Worm (Caenorhabditis elegans): ENCODE measurements around the gene srd-11.

srd-11 gene

DNA sequence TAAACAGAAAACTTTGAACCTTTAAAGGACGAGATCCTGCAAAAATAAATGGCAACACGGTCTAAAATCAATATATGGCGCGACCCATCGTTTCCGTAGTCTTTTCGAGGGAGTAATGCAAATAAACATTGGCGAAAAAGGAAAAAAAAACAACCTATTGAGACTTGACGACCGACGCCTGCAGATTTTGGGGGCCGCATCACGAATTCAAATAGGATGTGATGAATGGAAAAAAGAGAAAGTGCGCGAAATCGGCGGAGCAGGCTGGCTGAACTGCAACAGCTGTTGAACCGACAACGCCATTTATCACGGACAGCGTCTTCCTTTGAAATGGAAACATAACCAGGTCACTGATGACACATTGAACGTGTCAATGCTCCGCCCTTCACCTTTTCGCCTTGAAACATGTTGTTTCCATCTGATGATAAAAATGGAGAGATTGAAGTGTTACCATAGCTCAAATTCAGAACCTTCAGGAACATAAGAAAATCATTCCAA lies 38.2 kb upstream of the srd-11 start:
- TF ChIP-seq flt-1 (GFP tag; IDR thresholded peaks at IDR 0.05) (no peak), ztf-23 (GFP tag; IDR thresholded peaks at IDR 0.05) (no peak), tab-1 (GFP tag; IDR thresholded peaks at IDR 0.05) (no peak), cog-1 (tag; optimal IDR thresholded peaks at IDR 0.05) (no peak), med-1 (GFP tag; optimal IDR thresholded peaks at IDR 0.05; ENCODE audit: insufficient read depth) (no peak), klf-2 (GFP tag; conservative IDR thresholded peaks at IDR 0.05) (no peak)

DNA sequence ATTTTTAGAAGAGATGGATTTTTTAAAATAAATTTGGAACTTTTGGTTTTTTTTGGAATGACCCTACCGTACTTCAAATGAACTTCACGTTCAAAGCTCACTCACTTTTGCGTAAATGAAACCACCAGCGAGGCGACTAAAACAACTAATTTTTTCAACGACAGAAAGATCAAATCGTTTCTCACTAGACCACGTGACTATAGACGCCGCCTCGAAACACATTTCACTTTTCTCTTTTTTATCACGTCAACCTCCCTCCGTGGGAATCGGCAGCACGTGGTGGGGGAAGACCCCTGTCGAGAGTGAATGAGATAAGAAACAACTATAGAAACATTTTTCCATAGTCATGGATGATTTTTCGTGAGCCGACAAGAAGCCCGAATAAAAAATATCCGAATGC lies 37.6 kb upstream of the srd-11 start:
- TF ChIP-seq med-1 (GFP tag; optimal IDR thresholded peaks at IDR 0.05; ENCODE audit: insufficient read depth) (no peak), ztf-29 (GFP tag; IDR thresholded peaks at IDR 0.05) (no peak), klf-2 (GFP tag; conservative IDR thresholded peaks at IDR 0.05) (no peak), ztf-23 (GFP tag; IDR thresholded peaks at IDR 0.05) (no peak), tab-1 (GFP tag; IDR thresholded peaks at IDR 0.05) (no peak), cog-1 (tag; optimal IDR thresholded peaks at IDR 0.05) (no peak), ref-1 (GFP tag; conservative IDR thresholded peaks at IDR 0.05) (no peak), flt-1 (GFP tag; IDR thresholded peaks at IDR 0.05) (no peak), T22C8.4 (GFP tag; IDR thresholded peaks at IDR 0.05) (no peak)

DNA sequence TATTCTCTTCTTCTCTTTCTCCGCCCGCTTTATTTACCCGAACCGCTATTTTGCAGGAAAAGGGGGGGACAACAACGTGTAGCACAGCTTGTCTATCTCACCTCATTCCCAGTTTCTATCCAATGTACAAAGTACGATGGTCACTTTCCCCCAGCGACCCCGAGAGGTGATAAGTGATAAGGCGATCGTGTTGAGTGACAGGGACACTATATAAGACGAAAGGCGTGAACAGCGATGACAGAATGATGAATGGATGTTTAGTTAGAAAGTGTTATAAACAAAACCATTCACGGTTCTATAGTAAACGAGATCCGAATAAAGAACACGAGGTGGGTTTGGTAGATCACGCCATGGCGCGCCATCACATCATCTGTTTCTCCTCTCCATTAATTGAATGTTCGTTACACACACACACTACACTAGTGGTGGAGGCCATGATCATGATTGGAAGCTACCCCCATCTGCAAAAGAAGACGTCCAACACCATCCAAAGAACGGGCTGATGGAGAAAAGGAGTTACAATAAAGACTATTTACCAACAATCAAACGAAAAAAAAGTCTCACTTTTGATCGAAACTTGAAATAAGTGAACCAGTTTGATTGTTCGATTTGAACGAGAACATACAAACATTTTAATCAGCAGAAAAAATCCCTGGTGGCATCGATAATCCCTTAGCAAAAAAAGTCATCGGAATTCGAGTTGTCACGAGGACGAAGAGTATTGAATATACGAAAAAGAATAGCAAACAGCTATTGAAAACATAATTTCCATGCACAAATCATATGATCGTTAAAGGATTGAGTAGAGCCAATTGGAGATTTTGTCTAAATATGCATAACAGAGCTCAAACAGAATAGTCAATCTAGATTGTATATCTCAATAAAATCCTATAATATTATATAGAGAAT lies 36.9 kb upstream of the srd-11 start:
- TF ChIP-seq ref-1 (GFP tag; conservative IDR thresholded peaks at IDR 0.05) (no peak), med-1 (GFP tag; optimal IDR thresholded peaks at IDR 0.05; ENCODE audit: insufficient read depth) (no peak), T22C8.4 (GFP tag; IDR thresholded peaks at IDR 0.05) (no peak), ztf-23 (GFP tag; IDR thresholded peaks at IDR 0.05) (no peak), klf-2 (GFP tag; conservative IDR thresholded peaks at IDR 0.05) (no peak), flt-1 (GFP tag; IDR thresholded peaks at IDR 0.05) (no peak), ztf-29 (GFP tag; IDR thresholded peaks at IDR 0.05) (no peak), tab-1 (GFP tag; IDR thresholded peaks at IDR 0.05) (no peak), cog-1 (tag; optimal IDR thresholded peaks at IDR 0.05) (no peak)

DNA sequence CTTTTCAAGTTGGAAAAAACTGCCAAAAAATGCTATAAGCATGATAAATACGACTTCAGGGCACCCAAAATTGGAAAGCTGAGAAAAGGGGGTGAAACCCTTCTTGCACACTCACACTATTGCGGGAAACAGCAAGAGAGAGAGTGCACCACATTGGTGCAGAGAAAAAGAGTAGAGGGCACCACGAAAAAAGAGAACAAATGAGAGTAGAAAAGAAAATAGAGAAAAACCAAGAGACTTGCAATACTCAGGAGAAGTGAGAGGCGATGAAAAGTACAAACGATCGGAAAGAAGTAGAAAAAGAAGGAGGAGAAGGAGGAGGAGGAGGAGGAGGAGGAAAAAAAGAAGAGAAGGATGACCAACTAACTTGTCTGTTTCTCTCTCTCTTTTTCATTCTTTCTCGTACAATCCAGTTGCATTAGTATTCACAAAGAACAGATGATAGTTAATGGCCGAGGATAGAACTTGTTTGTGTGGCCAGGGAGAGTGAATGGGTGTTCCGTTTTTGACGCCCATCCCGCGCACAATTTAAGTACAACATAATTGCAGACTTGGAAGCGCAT lies 35.6 kb upstream of the srd-11 start:
- TF ChIP-seq tab-1 (GFP tag; IDR thresholded peaks at IDR 0.05) (no peak), ztf-23 (GFP tag; IDR thresholded peaks at IDR 0.05) (no peak), med-1 (GFP tag; optimal IDR thresholded peaks at IDR 0.05; ENCODE audit: insufficient read depth) (no peak), cog-1 (tag; optimal IDR thresholded peaks at IDR 0.05) (peak; percentile 69), klf-2 (GFP tag; conservative IDR thresholded peaks at IDR 0.05) (no peak)

DNA sequence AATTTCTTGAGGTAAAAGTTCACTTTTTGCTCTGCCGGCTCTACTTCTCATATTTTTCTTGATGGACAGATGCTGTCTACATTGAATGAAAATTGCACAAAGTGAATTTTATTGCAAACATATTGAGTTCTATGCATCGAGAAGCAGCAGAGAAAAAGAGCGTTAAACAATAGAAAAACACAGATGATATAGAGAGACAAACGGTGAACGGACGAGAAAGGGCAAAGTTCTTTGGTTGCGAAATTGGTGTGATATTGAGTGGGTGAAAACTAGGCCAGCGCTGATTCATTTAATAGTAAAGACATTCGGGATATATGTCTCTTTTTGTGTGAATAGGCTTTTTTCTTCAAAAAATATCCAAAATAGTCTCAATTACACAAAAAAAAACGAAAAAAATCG lies 34.7 kb upstream of the srd-11 start:
- TF ChIP-seq ztf-29 (GFP tag; IDR thresholded peaks at IDR 0.05) (no peak), med-1 (GFP tag; optimal IDR thresholded peaks at IDR 0.05; ENCODE audit: insufficient read depth) (no peak)

DNA sequence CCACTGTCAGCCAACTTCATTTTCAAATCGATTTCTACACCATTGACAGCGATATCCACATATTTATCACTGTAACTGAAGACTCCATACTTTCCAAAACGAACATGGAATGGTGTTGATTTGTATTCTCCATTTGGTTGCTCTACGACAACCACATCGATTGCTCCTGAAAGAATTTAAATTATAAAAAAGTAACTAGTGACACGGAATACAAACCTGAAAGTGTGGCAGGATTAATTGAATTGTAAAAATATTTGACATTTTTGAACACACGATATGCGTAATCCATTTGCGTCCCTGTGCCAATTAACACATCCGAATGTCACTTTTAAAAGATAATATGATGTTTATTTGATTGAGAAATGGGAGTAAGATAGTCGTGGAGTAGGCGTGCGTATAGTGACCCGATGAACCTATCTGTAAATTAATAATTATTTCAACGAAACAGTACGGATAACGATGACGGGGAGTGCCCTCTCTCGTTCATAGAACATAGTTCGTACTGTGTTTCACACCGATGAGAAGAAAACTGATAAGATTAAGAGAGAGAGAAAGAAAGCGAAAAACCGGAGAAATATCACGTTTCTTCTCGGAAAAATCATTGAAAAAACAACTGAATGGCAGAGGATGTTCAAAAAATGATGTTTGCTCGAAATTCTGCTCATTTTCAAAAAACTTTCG lies 34.2 kb upstream of the srd-11 start, which contains the start of gene lpin-1:
TSS of gene lpin-1 (minus strand) at position 417 of the 681 bp plus-strand sequence.
- no peak for TF ChIP-seq flt-1 (GFP tag; IDR thresholded peaks at IDR 0.05)
- TF ChIP-seq ztf-29 (GFP tag; IDR thresholded peaks at IDR 0.05): no peak
- TF ChIP-seq ref-1 (GFP tag; conservative IDR thresholded peaks at IDR 0.05): no peak

ce11 chrV:13652322-13652721 lies 32.7 kb upstream of the srd-11 start:
- TF ChIP-seq ref-1 (GFP tag; conservative IDR thresholded peaks at IDR 0.05) (no peak), ztf-29 (GFP tag; IDR thresholded peaks at IDR 0.05) (no peak), klf-2 (GFP tag; conservative IDR thresholded peaks at IDR 0.05) (no peak), flt-1 (GFP tag; IDR thresholded peaks at IDR 0.05) (no peak), cog-1 (tag; optimal IDR thresholded peaks at IDR 0.05) (no peak), T22C8.4 (GFP tag; IDR thresholded peaks at IDR 0.05) (no peak), med-1 (GFP tag; optimal IDR thresholded peaks at IDR 0.05; ENCODE audit: insufficient read depth) (no peak), tab-1 (GFP tag; IDR thresholded peaks at IDR 0.05) (no peak), ztf-23 (GFP tag; IDR thresholded peaks at IDR 0.05) (no peak)

ce11 chrV:13650800-13651199 lies 31.1 kb upstream of the srd-11 start:
- TF ChIP-seq ztf-29 (GFP tag; IDR thresholded peaks at IDR 0.05) (no peak), med-1 (GFP tag; optimal IDR thresholded peaks at IDR 0.05; ENCODE audit: insufficient read depth) (no peak), T22C8.4 (GFP tag; IDR thresholded peaks at IDR 0.05) (no peak), klf-2 (GFP tag; conservative IDR thresholded peaks at IDR 0.05) (no peak), tab-1 (GFP tag; IDR thresholded peaks at IDR 0.05) (no peak), ztf-23 (GFP tag; IDR thresholded peaks at IDR 0.05) (no peak), cog-1 (tag; optimal IDR thresholded peaks at IDR 0.05) (no peak), ref-1 (GFP tag; conservative IDR thresholded peaks at IDR 0.05) (no peak), flt-1 (GFP tag; IDR thresholded peaks at IDR 0.05) (no peak)

DNA sequence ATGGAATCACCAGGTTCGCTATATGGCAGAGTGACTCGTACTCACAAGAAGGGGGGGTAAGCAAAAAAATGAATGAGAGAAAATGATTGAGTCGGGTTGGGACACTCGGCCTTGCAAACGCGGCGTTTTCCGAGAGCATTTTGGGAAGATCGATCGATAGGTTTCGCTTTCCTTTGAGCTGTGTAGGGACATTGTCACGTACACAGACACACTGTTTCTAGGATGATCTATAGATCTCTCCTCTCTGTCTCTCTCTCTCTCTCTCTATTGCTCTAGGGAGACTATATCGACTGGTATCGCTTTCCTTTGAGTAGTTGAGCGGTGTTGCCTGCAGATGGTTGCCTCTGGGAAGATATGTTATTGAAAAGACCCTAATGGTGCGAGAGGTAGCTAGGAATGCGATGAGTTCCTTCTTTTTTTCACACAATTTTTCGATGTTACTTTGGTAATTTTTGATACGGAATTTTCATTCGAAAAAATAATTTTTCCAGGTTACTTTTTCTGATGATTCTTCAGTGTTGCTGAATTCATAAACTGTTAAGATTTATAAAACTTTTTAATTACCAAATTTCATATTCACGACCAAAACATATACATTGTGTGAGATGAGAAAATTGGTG lies 30.2 kb upstream of the srd-11 start, which contains the start of gene H37A05.4:
TSS of gene H37A05.4 (minus strand) at position 51 of the 620 bp plus-strand sequence.
- TF ChIP-seq ztf-29 (GFP tag; IDR thresholded peaks at IDR 0.05): no peak
- TF ChIP-seq klf-2 (GFP tag; conservative IDR thresholded peaks at IDR 0.05): no peak
- TF ChIP-seq tab-1 (GFP tag; IDR thresholded peaks at IDR 0.05): no peak
- no peak for TF ChIP-seq ztf-23 (GFP tag; IDR thresholded peaks at IDR 0.05)
